Worm (Caenorhabditis elegans) whole organism, L1 larva: ENCODE results near the gene R09H10.5.

Source experiments
- dpl-1 ChIP-seq, 3 experiments: fragments of 150-350 bp in 2 of 3; sonication (generic microtip) in 1 of 3; optimal IDR thresholded peaks; 2 replicates each; lab custom pipeline; 2014 to 2017; ENCODE audit warnings: missing biosample characterization in 3 of 3, missing genetic modification characterization in 3 of 3, missing genetic modification reagents in 3 of 3
- fos-1 ChIP-seq: fragments of 150-350 bp; optimal IDR thresholded peaks from 2 replicates; lab custom pipeline; 2014; ENCODE audit warnings: missing biosample characterization, missing genetic modification characterization
- mdl-1 ChIP-seq, 2 experiments: fragments of 150-350 bp; optimal IDR thresholded peaks; 2 replicates each; lab custom pipeline; 2014 to 2017; ENCODE audit warnings: missing biosample characterization in 2 of 2, missing genetic modification characterization in 2 of 2, inconsistent platforms in 1 of 2
- mep-1 ChIP-seq: fragments of 150-350 bp; optimal IDR thresholded peaks from 2 replicates; lab custom pipeline; 2014; ENCODE audit warnings: missing biosample characterization, missing genetic modification characterization
- pqm-1 ChIP-seq: sonication (generic microtip); optimal IDR thresholded peaks from 3 replicates; lab custom pipeline; 2017; ENCODE audit warnings: missing biosample characterization, missing genetic modification characterization
- zag-1 ChIP-seq: fragments of 150-350 bp; optimal IDR thresholded peaks from 2 replicates; lab custom pipeline; 2014; ENCODE audit warnings: missing biosample characterization, missing genetic modification characterization

DNA sequence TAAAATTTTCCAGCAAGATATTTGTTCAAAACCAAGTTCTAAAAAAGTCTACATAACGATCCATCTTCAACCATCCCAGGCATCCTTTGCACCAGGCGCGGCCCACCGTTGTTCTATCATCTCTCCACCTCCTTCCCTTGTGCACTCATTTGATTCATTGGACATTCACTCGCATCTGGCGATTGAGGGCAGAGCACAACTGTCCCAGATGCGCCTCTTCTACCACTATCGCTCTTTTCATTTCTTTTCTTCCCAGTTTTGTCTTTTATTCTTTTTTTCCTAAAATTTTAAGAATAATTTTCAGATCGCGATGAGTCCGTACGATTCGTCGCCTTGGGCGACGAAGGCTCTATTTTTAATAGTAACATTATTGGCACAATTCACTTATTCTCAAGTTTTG is 37.9 kb upstream of the R09H10.5 start, which contains the start of gene epi-1:
- TF ChIP-seq mdl-1 (tag; optimal IDR thresholded peaks at IDR 0.05; lab: Kevin White, UChicago), result no peak
- TF ChIP-seq pqm-1 (tag; lab: Kevin White, UChicago), result no peak
- no peak for TF ChIP-seq fos-1 (tag; lab: Kevin White, UChicago)
- TF ChIP-seq zag-1, result no peak
- no peak for TF ChIP-seq dpl-1 (GFP tag; optimal IDR thresholded peaks at IDR 0.05; lab: Kevin White, UChicago)
- TF ChIP-seq mep-1 (tag; lab: Kevin White, UChicago), result no peak
